Worm (Caenorhabditis elegans) whole organism, L4 larva: ENCODE measurements around the gene C28C12.1.

Experiments used
- ama-1 ChIP-seq: fragments of 150-350 bp; optimal IDR thresholded peaks from 2 replicates; lab custom pipeline; 2014; ENCODE audit warnings: inconsistent platforms, mixed read lengths
- daf-19 ChIP-seq: fragments of 200-800 bp; sonication (Bioruptor generic); conservative IDR thresholded peaks from 2 replicates; pipeline ENCODE4 v1.3.6; 2022; ENCODE audit warnings: missing genetic modification characterization, missing compliant biosample characterization
- fkh-10 ChIP-seq: fragments of 150-350 bp; optimal IDR thresholded peaks from 2 replicates; lab custom pipeline; 2014; ENCODE audit warnings: missing biosample characterization, missing genetic modification reagents, missing genetic modification characterization
- nhr-11 ChIP-seq: fragments of 150-350 bp; optimal IDR thresholded peaks from 2 replicates; lab custom pipeline; 2014; ENCODE audit warnings: missing biosample characterization, missing genetic modification characterization
- skn-1 ChIP-seq: fragments of 150-350 bp; optimal IDR thresholded peaks from 2 replicates; lab custom pipeline; 2014; ENCODE audit warnings: missing biosample characterization, missing genetic modification characterization
- vab-7 ChIP-seq: fragments of 200-800 bp; sonication (Bioruptor generic); IDR thresholded peaks from 2 replicates; pipeline ENCODE4 v1.3.6; 2022; ENCODE audit warnings: missing genetic modification reagents, missing genetic modification characterization, missing compliant biosample characterization

DNA sequence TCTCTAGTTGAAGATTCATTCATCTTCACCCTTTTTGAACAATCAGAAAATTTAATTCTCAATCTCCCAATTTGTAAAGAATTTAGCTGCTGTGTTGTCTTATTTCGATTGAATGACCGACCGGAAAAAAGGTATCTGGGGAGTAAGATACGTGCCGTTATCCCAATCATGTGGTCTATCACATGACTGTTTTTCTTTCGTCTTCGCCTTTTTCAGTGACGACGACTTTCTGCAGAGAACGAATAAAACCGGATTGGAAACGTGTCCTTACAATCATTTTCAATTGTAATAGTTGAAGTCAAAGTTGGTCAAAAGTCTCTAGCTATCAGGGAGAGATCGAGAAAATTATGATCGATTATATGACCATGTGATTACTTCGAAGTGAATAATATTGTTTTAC is 27.6 kb downstream of the C28C12.1 start:
- TF ChIP-seq nhr-11 (tag; lab: Kevin White, UChicago) (no peak), ama-1 (no peak), fkh-10 (GFP tag; lab: Kevin White, UChicago) (no peak), daf-19 (GFP tag; lab: Robert Waterston, UW) (no peak), vab-7 (GFP tag; lab: Robert Waterston, UW) (no peak), skn-1 (tag; lab: Kevin White, UChicago) (no peak)
